Fruit fly (Drosophila melanogaster) whole organism, wandering third instar larva: Measurements from ENCODE around the gene comm2.

Experiments used
- CG9705 ChIP-seq: fragments of 200-800 bp; sonication (Bioruptor generic); optimal IDR thresholded peaks from 2 replicates; lab custom pipeline; 2018; ENCODE audit warnings: missing biosample characterization, mild to moderate bottlenecking, missing genetic modification characterization
- Dfd ChIP-seq: fragments of >200 bp; optimal IDR thresholded peaks from 2 replicates; lab custom pipeline; 2017; ENCODE audit warnings: missing biosample characterization, missing genetic modification characterization
- HLH106 ChIP-seq: fragments of 200-800 bp; optimal IDR thresholded peaks from 3 replicates; lab custom pipeline; 2019; ENCODE audit warnings: missing biosample characterization, mild to moderate bottlenecking, missing genetic modification characterization, moderate library complexity
- OdsH ChIP-seq: fragments of 200-800 bp; sonication (Bioruptor generic); optimal IDR thresholded peaks from 2 replicates; lab custom pipeline; 2016; ENCODE audit warnings: missing biosample characterization, mild to moderate bottlenecking, missing genetic modification characterization
- brk ChIP-seq: fragments of 200-800 bp; sonication (Bioruptor generic); optimal IDR thresholded peaks from 2 replicates; lab custom pipeline; 2016; ENCODE audit warnings: missing biosample characterization, mild to moderate bottlenecking, missing genetic modification characterization
- dl ChIP-seq, 2 experiments: fragments of 175-275, 200-275 bp in 1 of 2; fragments of 200-275 bp in 1 of 2; sonication (Bioruptor generic); optimal IDR thresholded peaks; lab custom pipeline; 2018; ENCODE audit warnings: mild to moderate bottlenecking in 2 of 2, missing biosample characterization in 2 of 2, missing genetic modification characterization in 2 of 2, moderate library complexity in 2 of 2; ENCODE audit not compliant: partially characterized antibody in 2 of 2, insufficient read depth in 1 of 2
- h ChIP-seq: fragments of 200-800 bp; sonication (Bioruptor generic); optimal IDR thresholded peaks from 3 replicates; lab custom pipeline; 2016; ENCODE audit warnings: missing biosample characterization, mild to moderate bottlenecking, missing genetic modification characterization
- psq ChIP-seq: fragments of 200-800 bp; sonication (Bioruptor generic); optimal IDR thresholded peaks from 3 replicates; lab custom pipeline; 2017; ENCODE audit warnings: missing biosample characterization, mild to moderate bottlenecking, missing genetic modification characterization, moderate library complexity
- rgr ChIP-seq: fragments of 200-800 bp; sonication (Bioruptor generic); optimal IDR thresholded peaks from 3 replicates; lab custom pipeline; 2016; ENCODE audit warnings: missing biosample characterization, mild to moderate bottlenecking, missing genetic modification characterization
- sage ChIP-seq: fragments of 200-800 bp; sonication (Bioruptor generic); optimal IDR thresholded peaks from 2 replicates; lab custom pipeline; 2016; ENCODE audit warnings: missing biosample characterization, mild to moderate bottlenecking, missing genetic modification characterization
- sv ChIP-seq: fragments of 200-800 bp; sonication (Bioruptor generic); optimal IDR thresholded peaks from 3 replicates; lab custom pipeline; 2016; ENCODE audit warnings: missing biosample characterization, missing genetic modification characterization
- tai ChIP-seq: sonication (Bioruptor generic); optimal IDR thresholded peaks from 2 replicates; lab custom pipeline; 2016; ENCODE audit warnings: missing biosample characterization, missing genetic modification characterization

dm6 chr3L:15702191-15702590 is 2.5 kb upstream of the comm2 start:
- TF ChIP-seq rgr (no peak), CG9705 (GFP tag; lab: Kevin White, UChicago) (no peak), dl (GFP tag; optimal IDR thresholded peaks at IDR 0.05; lab: Kevin White, UChicago; ENCODE audit: insufficient read depth in 1 of 2, partially characterized antibody in 2 of 2) (no peak), Dfd (GFP tag; lab: Kevin White, UChicago) (no peak), HLH106 (tag; lab: Kevin White, UChicago) (no peak), h (GFP tag; lab: Kevin White, UChicago) (no peak), sv (GFP tag; lab: Kevin White, UChicago) (no peak), OdsH (no peak), tai (GFP tag; lab: Kevin White, UChicago) (no peak), brk (GFP tag; lab: Kevin White, UChicago) (no peak), sage (GFP tag; lab: Kevin White, UChicago) (no peak), psq (GFP tag; lab: Kevin White, UChicago) (no peak)
